Fruit fly (Drosophila melanogaster) whole organism, prepupa: ENCODE results near the gene CG13023.

Source experiments
- CG3919 ChIP-seq: fragments of 200-800 bp; sonication (Bioruptor generic); optimal IDR thresholded peaks from 3 replicates; lab custom pipeline; 2016; ENCODE audit warnings: missing biosample characterization, missing genetic modification characterization
- CG6163 ChIP-seq: fragments of 200-800 bp; sonication (Bioruptor generic); IDR thresholded peaks from 3 replicates; pipeline ENCODE4 v1.3.6; 2022; ENCODE audit warnings: missing biosample characterization, missing genetic modification characterization
- salr ChIP-seq, 2 experiments: fragments of 200-800 bp; sonication (Bioruptor generic); optimal IDR thresholded peaks; 3 replicates each; lab custom pipeline; 2016 to 2018; ENCODE audit warnings: missing biosample characterization in 2 of 2, missing genetic modification characterization in 2 of 2, mild to moderate bottlenecking in 1 of 2

- TF ChIP-seq CG3919 (GFP tag; lab: Kevin White, UChicago) (no peak), CG6163 (GFP tag; lab: Robert Waterston, UW) (0 out of 3 replicates have a peak, but pooled peaks have one; percentile 28), salr (GFP tag; optimal IDR thresholded peaks at IDR 0.05; lab: Kevin White, UChicago) (peak in 1 of 2 experiments; percentile 12)
Observed at dm6 chr3L:16885042-16885441, 42.2 kb downstream of the CG13023 start.
